Worm (Caenorhabditis elegans) whole organism, young adult: Measurements from ENCODE around the gene klp-13.

Experiments used
- B0035.1 ChIP-seq: sonication (generic microtip); optimal IDR thresholded peaks from 2 replicates; lab custom pipeline; 2016; ENCODE audit warnings: missing genetic modification characterization, mild to moderate bottlenecking, missing compliant biosample characterization, missing genotype, missing genetic modification reagents
- B0261.1 ChIP-seq: sonication (generic microtip); optimal IDR thresholded peaks from 2 replicates; lab custom pipeline; 2016; ENCODE audit warnings: mild to moderate bottlenecking, missing genetic modification characterization, moderate library complexity, missing compliant biosample characterization
- C06A6.2 ChIP-seq: fragments of 200-800 bp; sonication (Bioruptor generic); conservative IDR thresholded peaks from 2 replicates; pipeline ENCODE4 v1.3.6; 2022; ENCODE audit warnings: missing genetic modification characterization, missing compliant biosample characterization
- C17E4.6 ChIP-seq: fragments of 200-800 bp; sonication (Bioruptor generic); IDR thresholded peaks from 2 replicates; pipeline ENCODE4 v1.3.6; 2022; ENCODE audit warnings: missing genetic modification reagents, missing genetic modification characterization, missing compliant biosample characterization
- F10E7.11 ChIP-seq: sonication (generic microtip); optimal IDR thresholded peaks from 2 replicates; lab custom pipeline; 2017; ENCODE audit warnings: mild to moderate bottlenecking, missing genetic modification characterization, moderate library complexity, missing compliant biosample characterization
- F22D6.2 ChIP-seq: sonication (generic microtip); optimal IDR thresholded peaks from 2 replicates; lab custom pipeline; 2016; ENCODE audit warnings: mild to moderate bottlenecking, missing genetic modification characterization, missing compliant biosample characterization
- F52B5.7 ChIP-seq: sonication (generic microtip); optimal IDR thresholded peaks from 2 replicates; lab custom pipeline; 2016; ENCODE audit warnings: mild to moderate bottlenecking, missing genetic modification characterization, missing compliant biosample characterization
- Y79H2A.3 ChIP-seq: fragments of 200-800 bp; sonication (Bioruptor generic); conservative IDR thresholded peaks from 2 replicates; pipeline ENCODE4 v1.3.6; 2022; ENCODE audit warnings: missing genetic modification reagents, missing genetic modification characterization, missing compliant biosample characterization
- aptf-2 ChIP-seq: fragments of 200-800 bp; sonication (Bioruptor generic); conservative IDR thresholded peaks from 2 replicates; pipeline ENCODE4 v1.3.6; 2022; ENCODE audit warnings: missing genetic modification reagents, missing genetic modification characterization, missing compliant biosample characterization
- aptf-3 ChIP-seq: fragments of 200-800 bp; sonication (Bioruptor generic); IDR thresholded peaks from 2 replicates; pipeline ENCODE4 v1.3.6; 2022; ENCODE audit warnings: missing genetic modification characterization, missing compliant biosample characterization
- attf-5 ChIP-seq: fragments of 200-800 bp; sonication (Bioruptor generic); optimal IDR thresholded peaks from 2 replicates; lab custom pipeline; 2018; ENCODE audit warnings: mild to moderate bottlenecking, missing genetic modification characterization, missing compliant biosample characterization
- ccch-3 ChIP-seq: fragments of 200-800 bp; sonication (Bioruptor generic); optimal IDR thresholded peaks from 2 replicates; lab custom pipeline; 2018; ENCODE audit warnings: mild to moderate bottlenecking, missing genetic modification characterization, missing compliant biosample characterization
- cebp-1 ChIP-seq, 2 experiments: fragments of 200-800 bp in 1 of 2; sonication (Bioruptor generic) in 1 of 2; sonication (generic microtip) in 1 of 2; IDR thresholded peaks in 1 of 2; optimal IDR thresholded peaks in 1 of 2; 2 replicates each; pipeline versions ENCODE4 v1.3.6 to Lab custom; 2017 to 2022; ENCODE audit warnings: missing compliant biosample characterization in 2 of 2, missing genetic modification characterization in 2 of 2, mild to moderate bottlenecking in 1 of 2, missing genetic modification reagents in 1 of 2, moderate library complexity in 1 of 2
- ceh-40 ChIP-seq: fragments of 200-800 bp; sonication (Bioruptor generic); IDR thresholded peaks from 2 replicates; pipeline ENCODE4 v1.3.6; 2022; ENCODE audit warnings: missing genetic modification characterization, missing compliant biosample characterization
- ceh-79 ChIP-seq: sonication (generic microtip); optimal IDR thresholded peaks from 2 replicates; lab custom pipeline; 2017; ENCODE audit warnings: mild to moderate bottlenecking, missing genetic modification characterization, missing compliant biosample characterization
- ceh-91 ChIP-seq: fragments of 200-800 bp; sonication (Bioruptor generic); IDR thresholded peaks from 2 replicates; pipeline ENCODE4 v1.3.6; 2022; ENCODE audit warnings: missing genetic modification reagents, missing genetic modification characterization, missing compliant biosample characterization
- egl-44 ChIP-seq: fragments of 200-800 bp; sonication (Bioruptor generic); IDR thresholded peaks from 2 replicates; pipeline ENCODE4 v1.3.6; 2022; ENCODE audit warnings: missing genetic modification reagents, missing genetic modification characterization, missing compliant biosample characterization
- egrh-3 ChIP-seq: fragments of 200-800 bp; sonication (Bioruptor generic); IDR thresholded peaks from 2 replicates; pipeline ENCODE4 v1.3.6; 2022; ENCODE audit warnings: missing genetic modification reagents, missing genetic modification characterization, missing compliant biosample characterization
- ekl-4 ChIP-seq: fragments of 200-800 bp; sonication (Bioruptor generic); IDR thresholded peaks from 2 replicates; pipeline ENCODE4 v1.3.6; 2022; ENCODE audit warnings: missing genetic modification reagents, missing genetic modification characterization, missing compliant biosample characterization
- fkh-3 ChIP-seq: sonication (generic microtip); optimal IDR thresholded peaks from 2 replicates; lab custom pipeline; 2016; ENCODE audit warnings: mild to moderate bottlenecking, missing genetic modification characterization, missing compliant biosample characterization
- gei-17 ChIP-seq: fragments of 200-800 bp; sonication (Bioruptor generic); optimal IDR thresholded peaks from 2 replicates; lab custom pipeline; 2018; ENCODE audit warnings: mild to moderate bottlenecking, missing genetic modification characterization, missing compliant biosample characterization
- him-1 ChIP-seq: sonication (generic microtip); optimal IDR thresholded peaks from 2 replicates; lab custom pipeline; 2016; ENCODE audit warnings: missing genotype, missing genetic modification reagents, missing genetic modification characterization, missing compliant biosample characterization
- lag-1 ChIP-seq: fragments of 200-800 bp; sonication (Bioruptor generic); IDR thresholded peaks from 2 replicates; pipeline ENCODE4 v1.3.6; 2022; ENCODE audit warnings: missing genetic modification reagents, missing genetic modification characterization, missing compliant biosample characterization
- let-526 ChIP-seq: fragments of 200-800 bp; sonication (Bioruptor generic); IDR thresholded peaks from 2 replicates; pipeline ENCODE4 v1.3.6; 2022; ENCODE audit warnings: missing genetic modification reagents, missing genetic modification characterization, missing compliant biosample characterization
- lsl-1 ChIP-seq: fragments of 200-800 bp; sonication (Bioruptor generic); optimal IDR thresholded peaks from 2 replicates; lab custom pipeline; 2018; ENCODE audit warnings: mild to moderate bottlenecking, missing genetic modification characterization, moderate library complexity, missing compliant biosample characterization
- madf-6 ChIP-seq: fragments of 200-800 bp; sonication (Bioruptor generic); IDR thresholded peaks from 2 replicates; pipeline ENCODE4 v1.3.6; 2022; ENCODE audit warnings: missing genetic modification reagents, missing genetic modification characterization, missing compliant biosample characterization
- mes-4 ChIP-seq: sonication (generic microtip); optimal IDR thresholded peaks from 2 replicates; lab custom pipeline; 2016; ENCODE audit warnings: missing genotype, missing genetic modification characterization, missing compliant biosample characterization
- nfyb-1 ChIP-seq: fragments of 200-800 bp; sonication (Bioruptor generic); IDR thresholded peaks from 2 replicates; pipeline ENCODE4 v1.3.6; 2022; ENCODE audit warnings: missing genetic modification reagents, missing genetic modification characterization, missing compliant biosample characterization
- nhr-120 ChIP-seq: fragments of 200-800 bp; sonication (Bioruptor generic); IDR thresholded peaks from 2 replicates; pipeline ENCODE4 v1.3.6; 2022; ENCODE audit warnings: missing genetic modification characterization, missing compliant biosample characterization
- nhr-80 ChIP-seq: sonication (generic microtip); optimal IDR thresholded peaks from 2 replicates; lab custom pipeline; 2016; ENCODE audit warnings: missing genetic modification characterization, missing compliant biosample characterization
- nhr-90 ChIP-seq: sonication (generic microtip); optimal IDR thresholded peaks from 2 replicates; lab custom pipeline; 2016; ENCODE audit warnings: missing genotype, mild to moderate bottlenecking, missing genetic modification characterization, missing compliant biosample characterization
- pbrm-1 ChIP-seq: fragments of 200-800 bp; sonication (Bioruptor generic); IDR thresholded peaks from 2 replicates; pipeline ENCODE4 v1.3.6; 2022; ENCODE audit warnings: missing genetic modification reagents, missing genetic modification characterization, missing compliant biosample characterization
- sdz-38 ChIP-seq: sonication (generic microtip); optimal IDR thresholded peaks from 2 replicates; lab custom pipeline; 2016; ENCODE audit warnings: missing genotype, missing genetic modification characterization, missing compliant biosample characterization
- tbx-9 ChIP-seq: sonication (generic microtip); optimal IDR thresholded peaks from 2 replicates; lab custom pipeline; 2016; ENCODE audit warnings: borderline replicate concordance, missing genetic modification characterization, inconsistent platforms, missing compliant biosample characterization
- xnd-1 ChIP-seq: sonication (generic microtip); optimal IDR thresholded peaks from 2 replicates; lab custom pipeline; 2016; ENCODE audit warnings: missing genotype, missing genetic modification reagents, missing genetic modification characterization, missing compliant biosample characterization
- zfh-2 ChIP-seq: fragments of 200-800 bp; sonication (Bioruptor generic); conservative IDR thresholded peaks from 2 replicates; pipeline ENCODE4 v1.3.6; 2022; ENCODE audit warnings: missing genetic modification reagents, missing genetic modification characterization, missing compliant biosample characterization
- zim-3 ChIP-seq: sonication (generic microtip); optimal IDR thresholded peaks from 2 replicates; lab custom pipeline; 2017; ENCODE audit warnings: mild to moderate bottlenecking, missing genetic modification characterization, moderate library complexity, missing compliant biosample characterization
- ztf-26 ChIP-seq: sonication (generic microtip); optimal IDR thresholded peaks from 2 replicates; lab custom pipeline; 2017; ENCODE audit warnings: missing genetic modification characterization, missing compliant biosample characterization
- ztf-28 ChIP-seq: fragments of 200-800 bp; sonication (Bioruptor generic); IDR thresholded peaks from 2 replicates; pipeline ENCODE4 v1.3.6; 2022; ENCODE audit warnings: missing genetic modification reagents, missing genetic modification characterization, missing compliant biosample characterization
- ztf-6 ChIP-seq: fragments of 200-800 bp; sonication (Bioruptor generic); IDR thresholded peaks from 2 replicates; pipeline ENCODE4 v1.3.6; 2022; ENCODE audit warnings: missing genetic modification reagents, missing genetic modification characterization, missing compliant biosample characterization

Gene klp-13

ce11 chrX:6026732-6027528 is 42.1 kb downstream of the klp-13 start:
- TF ChIP-seq nhr-80 (tag; lab: Kevin White, UChicago) (peak; percentile 45), egl-44 (no peak)
- TF ChIP-seq, all 124 proteins: peak for 1

DNA sequence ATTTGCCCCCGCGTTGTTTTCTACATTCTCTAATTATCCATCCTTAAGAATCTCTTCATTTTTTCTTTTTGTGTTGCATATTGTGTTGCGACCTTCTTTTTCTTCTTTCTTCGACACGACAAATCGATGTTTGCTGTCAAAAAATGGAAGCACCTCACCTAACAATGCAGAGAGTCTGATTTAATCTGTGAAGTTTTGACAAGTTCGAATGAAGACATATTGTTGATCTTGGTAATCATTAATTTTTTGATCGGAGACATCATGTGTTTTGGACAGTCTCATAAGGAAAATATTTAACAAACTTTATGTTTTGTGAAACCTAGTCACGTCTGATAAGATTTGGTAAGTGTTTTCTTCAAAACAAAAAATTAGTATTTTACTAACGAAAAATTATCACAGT is 44.3 kb downstream of the klp-13 start:
- TF ChIP-seq lsl-1: no peak
- no peak for TF ChIP-seq nhr-80 (tag; lab: Kevin White, UChicago)
- TF ChIP-seq ccch-3 (GFP tag; lab: Kevin White, UChicago): no peak
- no peak for TF ChIP-seq pbrm-1
- no peak for TF ChIP-seq F10E7.11 (tag; lab: Kevin White, UChicago)
- no peak for TF ChIP-seq xnd-1 (tag; lab: Kevin White, UChicago)
- TF ChIP-seq ztf-26 (tag; lab: Kevin White, UChicago): no peak
- no peak for TF ChIP-seq egl-44
- no peak for TF ChIP-seq madf-6
- TF ChIP-seq mes-4 (tag; lab: Kevin White, UChicago): no peak

- TF ChIP-seq zfh-2 (GFP tag; lab: Robert Waterston, UW): no peak
- TF ChIP-seq ztf-28 (GFP tag; lab: Robert Waterston, UW): no peak
- no peak for TF ChIP-seq ztf-6 (GFP tag; lab: Robert Waterston, UW)
- no peak for TF ChIP-seq ceh-79 (tag; lab: Kevin White, UChicago)
- no peak for TF ChIP-seq gei-17
- no peak for TF ChIP-seq nhr-120 (GFP tag; lab: Robert Waterston, UW)
- TF ChIP-seq ceh-91 (GFP tag; lab: Robert Waterston, UW): no peak
- TF ChIP-seq aptf-3 (GFP tag; lab: Robert Waterston, UW): no peak
- no peak for TF ChIP-seq fkh-3
- TF ChIP-seq ceh-40 (GFP tag; lab: Robert Waterston, UW): no peak
- TF ChIP-seq him-1: no peak
- no peak for TF ChIP-seq let-526 (GFP tag; lab: Robert Waterston, UW)
- TF ChIP-seq Y79H2A.3 (GFP tag; lab: Robert Waterston, UW): no peak
- TF ChIP-seq mes-4 (tag; lab: Kevin White, UChicago): no peak
Measured at ce11 chrX:6031169-6031568, 46.4 kb downstream of the klp-13 start, which contains the start of gene ipp-5. TSS of gene ipp-5 (plus strand) at chrX:6031469.

DNA sequence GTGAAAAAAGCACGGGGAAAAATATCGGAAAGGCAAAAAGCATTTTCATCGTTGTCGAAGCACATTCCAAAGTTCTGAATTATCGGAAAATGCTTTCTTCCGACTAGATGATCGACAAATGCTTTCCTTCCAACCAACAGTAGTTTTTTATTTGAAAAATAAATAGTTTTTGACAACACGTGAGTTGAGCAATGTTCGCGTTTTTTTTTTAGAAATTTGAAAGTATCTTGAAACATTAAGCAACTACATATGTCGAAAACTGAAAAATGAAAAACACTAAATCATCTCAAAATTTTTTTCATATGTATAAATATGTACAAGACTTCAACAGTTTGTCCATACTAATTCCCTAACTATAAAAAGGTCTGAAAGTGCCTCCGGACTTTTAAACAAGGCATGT is 54.8 kb downstream of the klp-13 start, which contains the start of gene hsp-25:
hsp-25 (minus strand) TSS at position 101 of the 400 bp plus-strand sequence.
- TF ChIP-seq C17E4.6: no peak
- TF ChIP-seq F52B5.7: no peak

ce11 chrX:6040435-6041093 is 55.8 kb downstream of the klp-13 start:
- TF ChIP-seq C06A6.2 (GFP tag; lab: Robert Waterston, UW) (no peak), B0035.1 (tag; lab: Kevin White, UChicago) (no peak), lag-1 (no peak), attf-5 (peak; percentile 20), egrh-3 (GFP tag; lab: Robert Waterston, UW) (no peak), F22D6.2 (tag; lab: Kevin White, UChicago) (no peak), nfyb-1 (GFP tag; lab: Robert Waterston, UW) (peak; percentile 56; the same call in 1 of the 2 replicates), gei-17 (no peak), B0261.1 (tag; lab: Kevin White, UChicago) (no peak), ekl-4 (GFP tag; lab: Robert Waterston, UW) (no peak), zim-3 (tag; lab: Kevin White, UChicago) (no peak), aptf-2 (GFP tag; lab: Robert Waterston, UW) (no peak), nhr-90 (tag; lab: Kevin White, UChicago) (no peak), ztf-28 (GFP tag; lab: Robert Waterston, UW) (no peak), pbrm-1 (no peak), sdz-38 (tag; lab: Kevin White, UChicago) (no peak), tbx-9 (tag; lab: Kevin White, UChicago) (no peak), cebp-1 (GFP tag; IDR thresholded peaks at IDR 0.05; lab: Robert Waterston, UW) (no peak), cebp-1 (tag; optimal IDR thresholded peaks at IDR 0.05; lab: Kevin White, UChicago) (peak; percentile 25), ccch-3 (GFP tag; lab: Kevin White, UChicago) (no peak)
